Worm (Caenorhabditis elegans): ENCODE measurements around the gene arl-1.

arl-1 gene

ce11 chrII:8562002-8562401, 19.8 kb upstream of the arl-1 start, which contains the start of gene F54C9.14:
TSS of gene F54C9.14 (plus strand) at chrII:8562302.
- no peak for TF ChIP-seq crh-2 (tag; optimal IDR thresholded peaks at IDR 0.05)
- TF ChIP-seq mab-5 (tag; optimal IDR thresholded peaks at IDR 0.05), result no peak
- TF ChIP-seq elt-3 (tag; optimal IDR thresholded peaks at IDR 0.05), result no peak
- TF ChIP-seq elt-1 (tag; optimal IDR thresholded peaks at IDR 0.05), result no peak
- TF ChIP-seq nhr-77 (tag; optimal IDR thresholded peaks at IDR 0.05), result no peak
- TF ChIP-seq ama-1 (optimal IDR thresholded peaks at IDR 0.05), result no peak
- TF ChIP-seq dmd-4 (tag; optimal IDR thresholded peaks at IDR 0.05), result no peak
- TF ChIP-seq mbf-1 (tag; optimal IDR thresholded peaks at IDR 0.05), result no peak
- TF ChIP-seq lin-39 (tag; optimal IDR thresholded peaks at IDR 0.05), result no peak
- no peak for TF ChIP-seq gmeb-1 (tag; optimal IDR thresholded peaks at IDR 0.05)
- TF ChIP-seq ZK546.5 (tag; optimal IDR thresholded peaks at IDR 0.05), result no peak
- no peak for TF ChIP-seq unc-62 (GFP tag; optimal IDR thresholded peaks at IDR 0.05)
- TF ChIP-seq blmp-1 (tag; optimal IDR thresholded peaks at IDR 0.05; ENCODE audit: insufficient read depth), result no peak
- TF ChIP-seq Y55F3AM.14 (GFP tag; optimal IDR thresholded peaks at IDR 0.05), result no peak

ce11 chrII:8566039-8566438, 15.8 kb upstream of the arl-1 start, which contains the start of gene stc-1:
TSS of gene stc-1 (minus strand) at chrII:8566139.
- TF ChIP-seq peb-1 (tag; optimal IDR thresholded peaks at IDR 0.05) (no peak), nhr-129 (tag; optimal IDR thresholded peaks at IDR 0.05) (peak; percentile 23), mbf-1 (tag; optimal IDR thresholded peaks at IDR 0.05) (no peak), lin-11 (tag; optimal IDR thresholded peaks at IDR 0.05) (no peak), ztf-11 (tag; optimal IDR thresholded peaks at IDR 0.05) (no peak), sma-9 (GFP tag; optimal IDR thresholded peaks at IDR 0.05) (no peak), sma-9 (tag; optimal IDR thresholded peaks at IDR 0.05) (no peak), C34F6.9 (tag; optimal IDR thresholded peaks at IDR 0.05) (peak; percentile 36), ZK546.5 (tag; optimal IDR thresholded peaks at IDR 0.05) (no peak), snpc-4 (tag; optimal IDR thresholded peaks at IDR 0.05) (no peak), blmp-1 (tag; optimal IDR thresholded peaks at IDR 0.05; ENCODE audit: insufficient read depth) (no peak), elt-1 (tag; optimal IDR thresholded peaks at IDR 0.05) (no peak), nhr-237 (tag; optimal IDR thresholded peaks at IDR 0.05) (no peak), unc-55 (GFP tag; optimal IDR thresholded peaks at IDR 0.05) (peak; percentile 41), crh-2 (tag; optimal IDR thresholded peaks at IDR 0.05) (peak; percentile 43), nhr-77 (tag; optimal IDR thresholded peaks at IDR 0.05) (no peak), sma-3 (GFP tag; optimal IDR thresholded peaks at IDR 0.05) (peak; percentile 13), mab-5 (tag; optimal IDR thresholded peaks at IDR 0.05) (no peak), ceh-82 (tag; optimal IDR thresholded peaks at IDR 0.05) (no peak), gmeb-1 (tag; optimal IDR thresholded peaks at IDR 0.05) (peak; percentile 84), dmd-4 (tag; optimal IDR thresholded peaks at IDR 0.05) (no peak), mdl-1 (tag; optimal IDR thresholded peaks at IDR 0.05) (no peak), ceh-16 (tag; optimal IDR thresholded peaks at IDR 0.05) (no peak), nhr-6 (tag; optimal IDR thresholded peaks at IDR 0.05) (no peak), nhr-11 (tag; optimal IDR thresholded peaks at IDR 0.05) (no peak), nhr-12 (tag; optimal IDR thresholded peaks at IDR 0.05) (no peak), lin-13 (GFP tag; optimal IDR thresholded peaks at IDR 0.05) (no peak), aly-2 (tag; optimal IDR thresholded peaks at IDR 0.05) (no peak), zag-1 (tag; optimal IDR thresholded peaks at IDR 0.05) (no peak), F13H6.1 (tag; optimal IDR thresholded peaks at IDR 0.05) (no peak), unc-39 (tag; optimal IDR thresholded peaks at IDR 0.05) (no peak), R02D3.7 (tag; optimal IDR thresholded peaks at IDR 0.05) (no peak), elt-3 (tag; optimal IDR thresholded peaks at IDR 0.05) (no peak), fos-1 (tag; optimal IDR thresholded peaks at IDR 0.05) (no peak), lsy-2 (tag; optimal IDR thresholded peaks at IDR 0.05) (peak in 1 of 2 experiments; percentile 58), sem-4 (tag; optimal IDR thresholded peaks at IDR 0.05) (no peak), nhr-21 (tag; optimal IDR thresholded peaks at IDR 0.05) (no peak), nhr-25 (tag; optimal IDR thresholded peaks at IDR 0.05) (no peak)

- TF ChIP-seq ceh-16 (tag; optimal IDR thresholded peaks at IDR 0.05), result no peak
- TF ChIP-seq crh-2 (tag; optimal IDR thresholded peaks at IDR 0.05), result peak; percentile 54
- TF ChIP-seq lsy-2 (tag; optimal IDR thresholded peaks at IDR 0.05), result peak in 1 of 2 experiments; percentile 11
- TF ChIP-seq F13H6.1 (tag; optimal IDR thresholded peaks at IDR 0.05), result peak; percentile 46
- peak; percentile 13 for TF ChIP-seq sma-9 (GFP tag; optimal IDR thresholded peaks at IDR 0.05)
- no peak for TF ChIP-seq sma-9 (tag; optimal IDR thresholded peaks at IDR 0.05)
- TF ChIP-seq gmeb-1 (tag; optimal IDR thresholded peaks at IDR 0.05), result peak; percentile 41
- TF ChIP-seq lin-39 (tag; optimal IDR thresholded peaks at IDR 0.05), result no peak
- no peak for TF ChIP-seq nhr-237 (tag; optimal IDR thresholded peaks at IDR 0.05)
- peak; percentile 98 for TF ChIP-seq fos-1 (tag; optimal IDR thresholded peaks at IDR 0.05)
Measured at ce11 chrII:8566806-8567266, 15.0 kb upstream of the arl-1 start, which contains the start of gene F54C9.3. TSS of gene F54C9.3 (minus strand) at chrII:8566856.

Measured in whole organism, L2 larva.